Worm (Caenorhabditis elegans) whole organism, midembryonic: ENCODE data around the gene B0244.16.

Experiments used
- T22C8.4 ChIP-seq: fragments of 200-800 bp; sonication (Bioruptor generic); IDR thresholded peaks from 2 replicates; pipeline ENCODE4 v1.3.6; 2022; ENCODE audit warnings: missing genetic modification characterization, missing compliant biosample characterization
- cog-1 ChIP-seq: sonication (generic microtip); optimal IDR thresholded peaks from 2 replicates; lab custom pipeline; 2016; ENCODE audit warnings: missing genetic modification characterization, missing compliant biosample characterization
- flt-1 ChIP-seq: fragments of 200-800 bp; sonication (Bioruptor generic); IDR thresholded peaks from 2 replicates; pipeline ENCODE4 v1.3.6; 2022; ENCODE audit warnings: missing genetic modification characterization, missing compliant biosample characterization
- klf-2 ChIP-seq: fragments of 200-800 bp; sonication (Bioruptor generic); conservative IDR thresholded peaks from 2 replicates; pipeline ENCODE4 v1.3.6; 2022; ENCODE audit warnings: missing genetic modification reagents, missing genetic modification characterization, missing compliant biosample characterization
- med-1 ChIP-seq: sonication (generic microtip); optimal IDR thresholded peaks from 2 replicates; lab custom pipeline; 2017; ENCODE audit warnings: missing genetic modification characterization, mild to moderate bottlenecking, missing compliant biosample characterization, antibody characterized with exemption, missing genetic modification reagents; ENCODE audit not compliant: insufficient read depth
- ref-1 ChIP-seq: fragments of 200-800 bp; sonication (Bioruptor generic); conservative IDR thresholded peaks from 2 replicates; pipeline ENCODE4 v1.3.6; 2022; ENCODE audit warnings: missing genetic modification reagents, missing genetic modification characterization, missing compliant biosample characterization
- tab-1 ChIP-seq: fragments of 200-800 bp; sonication (Bioruptor generic); IDR thresholded peaks from 2 replicates; pipeline ENCODE4 v1.3.6; 2022; ENCODE audit warnings: missing genetic modification characterization, missing compliant biosample characterization
- ztf-23 ChIP-seq: fragments of 200-800 bp; sonication (Bioruptor generic); IDR thresholded peaks from 2 replicates; pipeline ENCODE4 v1.3.6; 2022; ENCODE audit warnings: missing genetic modification reagents, missing genetic modification characterization, missing compliant biosample characterization
- ztf-29 ChIP-seq: fragments of 200-800 bp; sonication (Bioruptor generic); IDR thresholded peaks from 2 replicates; pipeline ENCODE4 v1.3.6; 2022; ENCODE audit warnings: missing genetic modification reagents, missing genetic modification characterization, missing compliant biosample characterization

Gene B0244.16

DNA sequence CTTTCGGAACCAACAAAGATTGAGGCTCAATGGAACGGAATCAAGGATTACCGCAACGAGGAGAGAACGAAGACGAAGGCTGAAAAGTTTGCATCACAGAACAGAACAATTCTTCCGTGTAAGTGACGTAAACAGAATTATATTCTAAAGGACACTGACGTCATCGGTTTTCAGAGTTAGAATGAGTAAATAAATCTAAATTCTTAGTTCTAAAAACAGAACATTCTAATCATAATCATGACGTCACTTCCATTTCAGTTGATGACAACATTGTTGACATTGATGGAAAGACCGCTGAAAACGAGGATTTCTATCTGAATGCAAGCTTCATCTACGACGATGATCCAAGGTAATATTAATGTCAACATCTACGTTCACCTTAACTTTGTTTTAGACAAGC is 23.2 kb downstream of the B0244.16 start:
- no peak for TF ChIP-seq ztf-29 (GFP tag; lab: Robert Waterston, UW)
- no peak for TF ChIP-seq med-1
- TF ChIP-seq flt-1: no peak
- no peak for TF ChIP-seq klf-2
- TF ChIP-seq ref-1 (GFP tag; lab: Robert Waterston, UW): no peak
- TF ChIP-seq ztf-23 (GFP tag; lab: Robert Waterston, UW): no peak
- no peak for TF ChIP-seq cog-1
- no peak for TF ChIP-seq T22C8.4 (GFP tag; lab: Robert Waterston, UW)
- TF ChIP-seq tab-1 (GFP tag; lab: Robert Waterston, UW): no peak

ce11 chrIII:5769726-5770235 is 29.0 kb downstream of the B0244.16 start, which contains the start of gene cutl-23:
TSS of gene cutl-23 (plus strand) at chrIII:5770185.
- TF ChIP-seq tab-1 (GFP tag; lab: Robert Waterston, UW) (peak; percentile 80; the same call in 1 of the 2 replicates), klf-2 (no peak; the same call in 1 of the 2 replicates), med-1 (no peak), ztf-29 (GFP tag; lab: Robert Waterston, UW) (0 out of 2 replicates have a peak, but pooled peaks have one; percentile 42), flt-1 (peak; percentile 76), cog-1 (peak; percentile 11), T22C8.4 (GFP tag; lab: Robert Waterston, UW) (no peak), ref-1 (GFP tag; lab: Robert Waterston, UW) (no peak), ztf-23 (GFP tag; lab: Robert Waterston, UW) (peak; percentile 73; the same call in 1 of the 2 replicates)

- TF ChIP-seq tab-1 (GFP tag; lab: Robert Waterston, UW) (no peak), T22C8.4 (GFP tag; lab: Robert Waterston, UW) (no peak), ztf-29 (GFP tag; lab: Robert Waterston, UW) (no peak), ref-1 (GFP tag; lab: Robert Waterston, UW) (no peak), med-1 (no peak), cog-1 (no peak), flt-1 (no peak), ztf-23 (GFP tag; lab: Robert Waterston, UW) (no peak), klf-2 (no peak)
These were observed 41.3 kb downstream of the B0244.16 start for ce11 chrIII:5782080-5782479.

ce11 chrIII:5785273-5785929 is 44.6 kb downstream of the B0244.16 start, which contains the start of gene Y37B11A.3:
TSS of gene Y37B11A.3 (minus strand) at chrIII:5785323.
- TF ChIP-seq ztf-23 (GFP tag; lab: Robert Waterston, UW): 0 out of 2 replicates have a peak, but pooled peaks have one; percentile 27
- TF ChIP-seq cog-1: no peak

- TF ChIP-seq ztf-29 (GFP tag; lab: Robert Waterston, UW): no peak
- TF ChIP-seq tab-1 (GFP tag; lab: Robert Waterston, UW): no peak
- no peak for TF ChIP-seq cog-1
- no peak for TF ChIP-seq ztf-23 (GFP tag; lab: Robert Waterston, UW)
- TF ChIP-seq ref-1 (GFP tag; lab: Robert Waterston, UW): no peak
- no peak for TF ChIP-seq flt-1
- no peak for TF ChIP-seq klf-2
- TF ChIP-seq med-1: no peak
- no peak for TF ChIP-seq T22C8.4 (GFP tag; lab: Robert Waterston, UW)
These were observed 49.8 kb downstream of the B0244.16 start, which contains the start of gene rev-3 for ce11 chrIII:5790550-5790949. TSS of gene rev-3 (minus strand) at chrIII:5790650.
